Worm (Caenorhabditis elegans) whole organism, mixed stage, embryonic: ENCODE measurements around the gene mthf-1.

ENCODE experiments used
- ceh-83 ChIP-seq: fragments of 200-800 bp; sonication (Bioruptor generic); optimal IDR thresholded peaks from 2 replicates; lab custom pipeline; 2018; ENCODE audit warnings: mild to moderate bottlenecking, missing genetic modification characterization, missing compliant biosample characterization
- elt-1 ChIP-seq: sonication (generic microtip); optimal IDR thresholded peaks from 2 replicates; lab custom pipeline; 2017; ENCODE audit warnings: missing genetic modification characterization, mild to moderate bottlenecking, missing compliant biosample characterization, antibody characterized with exemption, moderate library complexity, borderline replicate concordance; ENCODE audit not compliant: insufficient read depth
- elt-3 ChIP-seq: fragments of 150-350 bp; optimal IDR thresholded peaks from 2 replicates; lab custom pipeline; 2014; ENCODE audit warnings: missing biosample characterization, missing genetic modification characterization
- mls-2 ChIP-seq: sonication (generic microtip); optimal IDR thresholded peaks from 2 replicates; lab custom pipeline; 2016; ENCODE audit warnings: mild to moderate bottlenecking, missing genetic modification characterization, moderate library complexity, missing compliant biosample characterization
- nhr-12 ChIP-seq: fragments of 150-350 bp; optimal IDR thresholded peaks from 2 replicates; lab custom pipeline; 2014; ENCODE audit warnings: missing biosample characterization, missing genetic modification characterization
- nhr-2 ChIP-seq: fragments of 150-350 bp; optimal IDR thresholded peaks from 2 replicates; lab custom pipeline; 2014; ENCODE audit warnings: missing biosample characterization, missing genetic modification characterization
- nhr-76 ChIP-seq: sonication (generic microtip); optimal IDR thresholded peaks from 2 replicates; lab custom pipeline; 2017; ENCODE audit warnings: missing biosample characterization, missing genetic modification characterization
- snpc-4 ChIP-seq: fragments of 150-350 bp; optimal IDR thresholded peaks from 2 replicates; lab custom pipeline; 2014; ENCODE audit warnings: missing biosample characterization, missing genetic modification characterization
- unc-39 ChIP-seq: fragments of 150-350 bp; optimal IDR thresholded peaks from 2 replicates; lab custom pipeline; 2014; ENCODE audit warnings: missing biosample characterization, missing genetic modification characterization
- unc-62 ChIP-seq: fragments of 150-350 bp; optimal IDR thresholded peaks from 2 replicates; lab custom pipeline; 2014; ENCODE audit warnings: missing biosample characterization, missing genetic modification reagents, missing genetic modification characterization
- ztf-11 ChIP-seq: fragments of 150-350 bp; optimal IDR thresholded peaks from 2 replicates; lab custom pipeline; 2014; ENCODE audit warnings: missing biosample characterization, missing genetic modification characterization

- no peak for TF ChIP-seq snpc-4
- TF ChIP-seq elt-1, result no peak
- no peak for TF ChIP-seq nhr-76 (tag; lab: Kevin White, UChicago)
- TF ChIP-seq unc-39 (tag; lab: Kevin White, UChicago), result no peak
- TF ChIP-seq nhr-2 (tag; lab: Kevin White, UChicago), result no peak
- TF ChIP-seq unc-62 (GFP tag; lab: Kevin White, UChicago), result no peak
- no peak for TF ChIP-seq mls-2 (tag; lab: Kevin White, UChicago)
- TF ChIP-seq ceh-83, result no peak
- TF ChIP-seq nhr-12 (tag; lab: Kevin White, UChicago), result no peak
- TF ChIP-seq ztf-11, result no peak
- no peak for TF ChIP-seq elt-3
These were observed 22.5 kb downstream of the mthf-1 start, which contains the start of the genes B0228.6 and B0228.1 for ce11 chrII:7755116-7755571.
